Fruit fly (Drosophila melanogaster) whole organism, adult: Measurements from ENCODE around the gene nmdyn-D7.
"Not testable (repeated sequence)": the region's sequence is repeated elsewhere in the genome, so short reads cannot be mapped to it uniquely, and the experiment has no call there.

Experiments used
- CG11617 ChIP-seq: fragments of 200-800 bp; sonication (Bioruptor generic); optimal IDR thresholded peaks from 2 replicates; lab custom pipeline; 2017; ENCODE audit warnings: mild to moderate bottlenecking, missing biosample characterization, missing genetic modification reagents, missing genetic modification characterization
- CG12768 ChIP-seq: fragments of 200-800 bp; sonication (Bioruptor generic); optimal IDR thresholded peaks from 2 replicates; lab custom pipeline; 2017; ENCODE audit warnings: missing biosample characterization, missing genetic modification characterization, mild to moderate bottlenecking, moderate library complexity, missing genetic modification reagents
- CG14711 ChIP-seq: fragments of 200-800 bp; sonication (Bioruptor generic); optimal IDR thresholded peaks from 2 replicates; lab custom pipeline; 2018; ENCODE audit warnings: missing biosample characterization, mild to moderate bottlenecking, missing genetic modification characterization, moderate library complexity
- CG1620 ChIP-seq: fragments of 200-800 bp; sonication (Bioruptor generic); optimal IDR thresholded peaks from 2 replicates; lab custom pipeline; 2016; ENCODE audit warnings: missing biosample characterization, missing genetic modification characterization
- CG33017 ChIP-seq: fragments of 200-800 bp; sonication (Bioruptor generic); optimal IDR thresholded peaks from 2 replicates; lab custom pipeline; 2018; ENCODE audit warnings: missing biosample characterization, mild to moderate bottlenecking, missing genetic modification characterization, moderate library complexity
- CG5204 ChIP-seq: fragments of 200-800 bp; sonication (Bioruptor generic); optimal IDR thresholded peaks from 2 replicates; lab custom pipeline; 2016; ENCODE audit warnings: missing biosample characterization, missing genetic modification characterization
- CG7045 ChIP-seq: fragments of 200-800 bp; sonication (Bioruptor generic); optimal IDR thresholded peaks from 2 replicates; lab custom pipeline; 2017; ENCODE audit warnings: missing biosample characterization, mild to moderate bottlenecking, missing genetic modification characterization
- CG7101 ChIP-seq: fragments of 200-800 bp; sonication (Bioruptor generic); optimal IDR thresholded peaks from 2 replicates; lab custom pipeline; 2018; ENCODE audit warnings: missing biosample characterization, mild to moderate bottlenecking, missing genetic modification characterization, moderate library complexity
- Crg-1 ChIP-seq: fragments of 200-800 bp; sonication (Bioruptor generic); optimal IDR thresholded peaks from 2 replicates; lab custom pipeline; 2016; ENCODE audit warnings: missing biosample characterization, missing genetic modification characterization
- Hr96 ChIP-seq: fragments of 200-800 bp; sonication (Bioruptor generic); optimal IDR thresholded peaks from 2 replicates; lab custom pipeline; 2016; ENCODE audit warnings: missing biosample characterization, missing genetic modification characterization
- Mnt ChIP-seq: fragments of 200-800 bp; sonication (Bioruptor generic); optimal IDR thresholded peaks from 2 replicates; lab custom pipeline; 2016; ENCODE audit warnings: missing biosample characterization, mild to moderate bottlenecking, missing genetic modification characterization
- bab1 ChIP-seq: fragments of 200-800 bp; sonication (Bioruptor generic); optimal IDR thresholded peaks from 3 replicates; lab custom pipeline; 2019; ENCODE audit warnings: missing biosample characterization, mild to moderate bottlenecking, missing genetic modification characterization, moderate library complexity
- cic ChIP-seq: fragments of 200-800 bp; sonication (Bioruptor generic); optimal IDR thresholded peaks from 2 replicates; lab custom pipeline; 2017; ENCODE audit warnings: missing biosample characterization, mild to moderate bottlenecking, missing genetic modification characterization, moderate library complexity
- cnc ChIP-seq, 2 experiments: fragments of >200 bp; optimal IDR thresholded peaks; 2 replicates each; lab custom pipeline; 2017
- kay ChIP-seq: fragments of 200-800 bp; sonication (Bioruptor generic); peaks from one replicate; lab custom pipeline; 2016; ENCODE audit warnings: missing biosample characterization, missing genetic modification characterization, borderline replicate concordance
- ovo ChIP-seq: fragments of 200-800 bp; sonication (Bioruptor generic); optimal IDR thresholded peaks from 2 replicates; lab custom pipeline; 2016; ENCODE audit warnings: missing biosample characterization, missing genetic modification characterization
- pad ChIP-seq: fragments of 200-800 bp; sonication (Bioruptor generic); optimal IDR thresholded peaks from 3 replicates; lab custom pipeline; 2017; ENCODE audit warnings: missing biosample characterization, missing genetic modification characterization, mild to moderate bottlenecking, moderate library complexity, missing genetic modification reagents
- tj ChIP-seq: fragments of 200-800 bp; sonication (Bioruptor generic); optimal IDR thresholded peaks from 3 replicates; lab custom pipeline; 2017; ENCODE audit warnings: missing biosample characterization, mild to moderate bottlenecking, missing genetic modification characterization, moderate library complexity
- toe ChIP-seq: fragments of 200-800 bp; sonication (Bioruptor generic); optimal IDR thresholded peaks from 2 replicates; lab custom pipeline; 2016; ENCODE audit warnings: missing biosample characterization, missing genetic modification characterization

nmdyn-D7 gene

DNA sequence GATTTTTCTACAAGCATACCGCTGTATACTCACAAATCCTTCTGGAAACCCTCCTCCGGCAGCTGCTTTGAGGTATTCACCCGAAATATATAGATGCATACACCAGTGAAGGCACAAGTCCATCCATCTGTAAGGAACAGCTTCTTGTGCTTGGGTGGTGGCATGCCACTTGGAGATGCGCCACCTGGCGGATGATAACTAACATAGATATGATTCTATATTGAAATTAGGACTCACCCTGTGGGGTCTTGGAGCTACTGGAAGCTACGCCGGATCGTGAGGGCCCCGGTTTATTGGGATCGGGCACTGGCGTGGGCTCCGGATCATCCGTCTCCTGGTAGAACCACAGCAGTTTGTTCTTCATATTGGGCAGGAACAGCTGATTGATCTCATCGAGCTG is 6.5 kb upstream of the nmdyn-D7 start:
- TF ChIP-seq CG7045: no peak
- no peak for TF ChIP-seq Hr96 (GFP tag; lab: Kevin White, UChicago)

DNA sequence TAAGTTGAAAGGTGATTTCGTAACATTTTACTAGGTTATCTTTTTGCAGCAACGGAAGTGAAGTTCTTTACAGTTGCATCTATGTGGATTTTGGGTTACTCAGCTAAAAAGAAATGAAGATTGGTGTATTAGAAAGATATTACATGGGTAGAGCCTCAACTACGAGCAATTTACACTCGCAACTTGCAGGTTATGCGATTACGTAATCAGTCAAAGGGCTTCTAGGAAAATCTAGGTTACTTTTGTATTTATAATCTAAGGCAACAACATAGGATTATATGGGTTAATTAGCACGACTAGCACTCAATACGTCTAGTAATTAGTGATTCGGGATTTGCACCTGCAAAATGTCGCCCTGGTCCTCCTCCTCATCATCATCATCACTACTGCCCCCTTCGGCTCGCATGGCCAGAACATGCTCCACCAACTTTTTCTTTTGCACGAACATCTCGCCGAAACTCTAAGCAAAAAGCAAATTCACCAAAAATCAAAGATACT is 5.5 kb upstream of the nmdyn-D7 start, which contains the start of gene Dhc1:
Gene Dhc1, minus strand, starts transcription at position 448 of the 498 bp plus-strand sequence.
- TF ChIP-seq ovo (GFP tag; lab: Kevin White, UChicago) (no peak), pad (GFP tag; lab: Kevin White, UChicago) (no peak), CG7045 (no peak), cic (GFP tag; lab: Kevin White, UChicago) (no peak), CG33017 (tag; lab: Kevin White, UChicago) (no peak), Crg-1 (GFP tag; lab: Kevin White, UChicago) (no peak), CG1620 (no peak), Hr96 (GFP tag; lab: Kevin White, UChicago) (no peak), tj (GFP tag; lab: Kevin White, UChicago) (no peak), CG7101 (tag; lab: Kevin White, UChicago) (no peak), CG14711 (tag; lab: Kevin White, UChicago) (no peak), bab1 (no peak)

DNA sequence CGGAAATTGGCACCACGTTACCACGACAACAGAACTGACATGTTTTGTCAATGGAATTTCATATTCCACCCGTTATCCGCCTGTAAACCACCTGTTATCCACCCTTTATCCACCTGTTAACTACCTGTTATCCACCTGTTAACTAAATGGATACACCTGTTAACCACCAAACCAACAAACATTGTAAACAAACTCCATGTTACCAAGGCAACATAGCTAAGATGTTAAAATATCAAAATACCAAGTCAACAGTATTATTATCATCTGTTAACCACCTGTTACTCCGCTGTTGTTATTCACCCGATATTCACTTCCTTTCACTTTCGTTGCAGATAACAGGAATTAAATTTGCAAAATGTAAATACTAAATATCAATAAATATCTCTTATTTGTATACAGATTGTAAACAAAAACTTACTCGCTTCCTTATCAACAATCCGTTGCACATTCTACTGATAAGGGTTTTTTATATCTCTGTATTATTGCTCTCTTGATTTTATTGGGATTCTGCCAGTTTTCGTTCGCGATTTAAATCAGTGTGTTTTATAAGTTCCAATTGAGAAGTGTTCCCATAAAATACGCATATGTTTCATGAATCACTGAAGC is 4.7 kb upstream of the nmdyn-D7 start, which contains the start of gene Nepl12:
Gene Nepl12, plus strand, starts transcription at position 556 of the 606 bp plus-strand sequence.
- TF ChIP-seq Hr96 (GFP tag; lab: Kevin White, UChicago): no peak
- TF ChIP-seq ovo (GFP tag; lab: Kevin White, UChicago): peak; percentile 3
- peak; percentile 7 for TF ChIP-seq pad (GFP tag; lab: Kevin White, UChicago)
- no peak for TF ChIP-seq CG14711 (tag; lab: Kevin White, UChicago)
- no peak for TF ChIP-seq toe (GFP tag; lab: Kevin White, UChicago)
- no peak for TF ChIP-seq tj (GFP tag; lab: Kevin White, UChicago)
- no peak for TF ChIP-seq kay
- TF ChIP-seq cic (GFP tag; lab: Kevin White, UChicago): peak; percentile 80
- TF ChIP-seq CG7045: no peak
- peak; percentile 63 for TF ChIP-seq CG12768
- TF ChIP-seq CG7101 (tag; lab: Kevin White, UChicago): no peak
- TF ChIP-seq cnc (optimal IDR thresholded peaks at IDR 0.05; lab: Kevin White, UChicago): no peak
- TF ChIP-seq Mnt (GFP tag; lab: Kevin White, UChicago): peak; percentile 5
- TF ChIP-seq bab1: no peak

DNA sequence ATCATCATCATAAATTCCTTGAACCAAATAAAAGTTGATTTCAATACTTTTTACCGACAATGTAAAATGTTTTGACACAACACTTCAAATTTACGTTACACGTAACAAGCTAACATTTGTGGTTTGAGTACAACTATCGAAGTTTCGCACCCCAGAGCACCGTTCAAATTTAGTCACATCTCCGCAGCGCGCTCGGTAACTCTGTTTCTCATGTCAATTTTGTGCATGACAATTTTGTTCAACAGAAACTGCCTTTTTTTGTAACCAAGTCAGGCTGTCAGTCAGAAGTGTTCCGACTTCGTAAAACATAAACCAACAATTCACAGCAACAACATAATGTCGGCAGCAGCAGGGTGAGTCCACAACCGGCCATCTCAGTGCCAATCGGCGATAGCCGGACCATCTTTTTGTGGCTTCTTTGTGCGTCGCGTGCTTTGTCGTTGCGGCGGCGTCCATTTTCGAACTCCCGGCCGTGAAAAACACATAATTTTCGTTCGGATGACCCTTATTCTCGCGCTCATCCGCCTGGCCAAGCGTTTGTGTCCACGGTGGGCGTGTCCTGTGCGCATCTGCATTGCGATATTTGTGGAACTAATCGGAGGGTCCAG is 1.9 kb upstream of the nmdyn-D7 start, which contains the start of gene p23:
Gene p23, plus strand, starts transcription at position 194 of the 608 bp plus-strand sequence.
- no peak for TF ChIP-seq kay
- TF ChIP-seq bab1: peak; percentile 61
- peak; percentile 12 for TF ChIP-seq CG7101 (tag; lab: Kevin White, UChicago)
- TF ChIP-seq CG1620: peak; percentile 49
- TF ChIP-seq Mnt (GFP tag; lab: Kevin White, UChicago): peak; percentile 39
- peak; percentile 88 for TF ChIP-seq CG14711 (tag; lab: Kevin White, UChicago)
- TF ChIP-seq ovo (GFP tag; lab: Kevin White, UChicago): peak; percentile 18
- peak; percentile 4 for TF ChIP-seq pad (GFP tag; lab: Kevin White, UChicago)
- TF ChIP-seq tj (GFP tag; lab: Kevin White, UChicago): no peak
- TF ChIP-seq cnc (optimal IDR thresholded peaks at IDR 0.05; lab: Kevin White, UChicago): no peak
- no peak for TF ChIP-seq Hr96 (GFP tag; lab: Kevin White, UChicago)

DNA sequence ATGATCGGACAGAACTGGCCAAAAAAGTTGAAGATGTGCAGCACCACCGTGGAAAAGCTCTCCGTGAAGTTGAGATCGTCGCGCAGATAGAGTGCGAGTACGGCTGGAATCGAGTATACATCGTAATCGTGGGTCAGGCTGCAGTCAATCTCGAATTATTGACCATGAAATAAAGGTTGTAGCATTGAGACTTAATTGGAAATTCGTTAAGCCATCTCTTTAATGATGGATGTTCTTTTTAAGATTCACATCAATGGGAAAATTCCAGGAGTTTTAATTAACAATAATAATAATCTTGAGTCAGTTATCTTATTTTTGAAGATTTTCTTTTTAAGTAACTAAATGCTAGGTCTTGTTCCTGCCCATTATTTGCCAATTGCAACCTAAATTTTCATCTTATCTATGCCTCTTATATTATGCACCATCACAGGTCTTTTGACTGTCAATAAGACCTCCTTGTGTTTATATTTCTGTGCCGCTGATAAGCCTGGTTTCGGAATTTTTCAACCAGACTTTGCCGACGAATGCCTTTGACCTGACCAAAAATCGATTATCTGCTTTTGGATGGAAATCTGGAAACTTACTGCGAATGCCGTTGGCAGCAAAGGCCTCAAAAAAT is 3.4 kb downstream of the nmdyn-D7 start:
- TF ChIP-seq CG7045: no peak
- no peak for TF ChIP-seq CG11617
- no peak for TF ChIP-seq CG5204 (GFP tag; lab: Kevin White, UChicago)

DNA sequence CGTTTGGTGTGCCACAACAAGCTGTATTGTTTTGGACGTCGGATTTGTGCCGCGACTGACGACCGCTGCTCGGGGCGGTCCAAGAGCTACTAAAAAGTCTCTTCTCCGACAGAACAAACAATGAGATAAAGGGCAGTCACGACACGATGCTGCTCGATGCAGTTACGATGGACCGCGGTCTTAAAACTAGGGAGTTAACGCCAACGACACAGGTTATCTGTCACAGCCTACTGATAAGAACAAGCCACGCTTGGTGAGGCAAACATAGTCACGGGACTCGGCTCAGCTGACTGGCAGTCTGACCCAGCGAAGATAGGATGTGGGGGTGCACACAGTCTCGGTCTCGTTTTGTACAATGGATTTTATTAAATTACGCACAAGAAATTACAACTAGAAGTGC is 4.4 kb downstream of the nmdyn-D7 start, which contains the start of gene CG9444:
Gene CG9444, minus strand, starts transcription at position 140 of the 400 bp plus-strand sequence.
- TF ChIP-seq tj (GFP tag; lab: Kevin White, UChicago) (no peak), pad (GFP tag; lab: Kevin White, UChicago) (no peak), CG5204 (GFP tag; lab: Kevin White, UChicago) (no peak)

DNA sequence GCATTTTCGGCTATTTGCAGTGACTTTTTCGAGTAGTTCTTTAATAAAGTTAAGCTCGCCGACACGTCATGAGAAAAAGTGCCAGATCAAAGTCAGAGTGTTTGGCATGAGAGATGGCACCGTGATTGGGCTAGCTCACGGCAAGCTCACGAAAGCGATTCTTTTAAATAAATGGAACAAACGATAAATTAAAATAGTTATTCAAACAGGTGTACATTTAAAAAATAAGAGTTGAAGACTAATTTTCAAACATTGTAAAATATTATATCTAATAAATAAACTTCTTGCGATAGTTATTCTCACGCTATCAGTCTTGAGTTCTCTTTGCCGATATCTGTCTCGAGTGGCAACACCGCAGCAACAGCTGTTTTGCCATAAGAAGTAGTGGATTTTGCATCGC is 5.6 kb downstream of the nmdyn-D7 start, which contains the start of the genes eca and CG18542:
Gene eca, minus strand, starts transcription at position 101 of the 400 bp plus-strand sequence.
Gene CG18542, plus strand, starts transcription at position 385 of the 400 bp plus-strand sequence.
- TF ChIP-seq CG33017 (tag; lab: Kevin White, UChicago); toe (GFP tag; lab: Kevin White, UChicago); cnc (optimal IDR thresholded peaks at IDR 0.05; lab: Kevin White, UChicago): not testable (repeated sequence)
